Worm (Caenorhabditis elegans) whole organism, young adult: ENCODE data around the gene F42A9.6.

Source experiments
- C17E4.6 ChIP-seq: fragments of 200-800 bp; sonication (Bioruptor generic); IDR thresholded peaks from 2 replicates; pipeline ENCODE4 v1.3.6; 2022; ENCODE audit warnings: missing genetic modification reagents, missing genetic modification characterization, missing compliant biosample characterization
- F23B12.7 ChIP-seq: sonication (generic microtip); optimal IDR thresholded peaks from 2 replicates; lab custom pipeline; 2017; ENCODE audit warnings: missing genetic modification characterization, mild to moderate bottlenecking, missing compliant biosample characterization, antibody characterized with exemption, moderate library complexity; ENCODE audit not compliant: insufficient read depth
- F37B4.10 ChIP-seq: fragments of 200-800 bp; sonication (Bioruptor generic); IDR thresholded peaks from 2 replicates; pipeline ENCODE4 v1.3.6; 2022; ENCODE audit warnings: missing genetic modification characterization, missing compliant biosample characterization
- F39B2.1 ChIP-seq: fragments of 200-800 bp; sonication (Bioruptor generic); IDR thresholded peaks from 2 replicates; pipeline ENCODE4 v1.3.6; 2022; ENCODE audit warnings: missing genetic modification reagents, missing genetic modification characterization, missing compliant biosample characterization
- F57A8.1 ChIP-seq: fragments of 200-800 bp; sonication (Bioruptor generic); optimal IDR thresholded peaks from 2 replicates; lab custom pipeline; 2018; ENCODE audit warnings: mild to moderate bottlenecking, missing genetic modification characterization, moderate library complexity, missing compliant biosample characterization
- K12H6.12 ChIP-seq: fragments of 200-800 bp; sonication (Bioruptor generic); optimal IDR thresholded peaks from 2 replicates; lab custom pipeline; 2018; ENCODE audit warnings: mild to moderate bottlenecking, missing genetic modification characterization, missing compliant biosample characterization
- Y56A3A.18 ChIP-seq: fragments of 200-800 bp; sonication (Bioruptor generic); IDR thresholded peaks from 2 replicates; pipeline ENCODE4 v1.3.6; 2022; ENCODE audit warnings: missing genetic modification reagents, missing genetic modification characterization, missing compliant biosample characterization
- ama-1 ChIP-seq, 3 experiments: fragments of 150-350 bp in 1 of 3; sonication (generic microtip) in 2 of 3; optimal IDR thresholded peaks; 2 replicates each; lab custom pipeline; 2014 to 2018; ENCODE audit warnings: missing biosample characterization in 2 of 3, missing genetic modification characterization in 2 of 3, missing genetic modification reagents in 2 of 3
- aptf-3 ChIP-seq: fragments of 200-800 bp; sonication (Bioruptor generic); IDR thresholded peaks from 2 replicates; pipeline ENCODE4 v1.3.6; 2022; ENCODE audit warnings: missing genetic modification characterization, missing compliant biosample characterization
- athp-1 ChIP-seq: sonication (generic microtip); optimal IDR thresholded peaks from 2 replicates; lab custom pipeline; 2017; ENCODE audit warnings: mild to moderate bottlenecking, missing genetic modification characterization, missing compliant biosample characterization
- bed-1 ChIP-seq: fragments of 200-800 bp; sonication (Bioruptor generic); IDR thresholded peaks from 2 replicates; pipeline ENCODE4 v1.3.6; 2022; ENCODE audit warnings: missing genetic modification reagents, missing genetic modification characterization, missing compliant biosample characterization
- ceh-100 ChIP-seq: fragments of 200-800 bp; sonication (Bioruptor generic); IDR thresholded peaks from 2 replicates; pipeline ENCODE4 v1.3.6; 2022; ENCODE audit warnings: missing genetic modification reagents, missing genetic modification characterization, missing compliant biosample characterization
- ceh-58 ChIP-seq: fragments of 200-800 bp; sonication (Bioruptor generic); IDR thresholded peaks from 2 replicates; pipeline ENCODE4 v1.3.6; 2022; ENCODE audit warnings: missing genetic modification characterization, missing compliant biosample characterization
- dpff-1 ChIP-seq: sonication (generic microtip); optimal IDR thresholded peaks from 2 replicates; lab custom pipeline; 2017; ENCODE audit warnings: mild to moderate bottlenecking, missing genetic modification characterization, missing compliant biosample characterization
- egl-18 ChIP-seq: fragments of 200-800 bp; sonication (Bioruptor generic); IDR thresholded peaks from 2 replicates; pipeline ENCODE4 v1.3.6; 2022; ENCODE audit warnings: missing genetic modification reagents, missing genetic modification characterization, missing compliant biosample characterization
- him-1 ChIP-seq: sonication (generic microtip); optimal IDR thresholded peaks from 2 replicates; lab custom pipeline; 2016; ENCODE audit warnings: missing genotype, missing genetic modification reagents, missing genetic modification characterization, missing compliant biosample characterization
- hlh-12 ChIP-seq: sonication (generic microtip); optimal IDR thresholded peaks from 2 replicates; lab custom pipeline; 2016; ENCODE audit warnings: missing genetic modification characterization, missing compliant biosample characterization
- hmg-1.2 ChIP-seq: fragments of 200-800 bp; sonication (Bioruptor generic); IDR thresholded peaks from 2 replicates; pipeline ENCODE4 v1.3.6; 2022; ENCODE audit warnings: missing genetic modification reagents, missing genetic modification characterization, missing compliant biosample characterization
- hrde-1 ChIP-seq: sonication (generic microtip); optimal IDR thresholded peaks from 2 replicates; lab custom pipeline; 2016; ENCODE audit warnings: missing genetic modification characterization, mild to moderate bottlenecking, missing compliant biosample characterization, moderate library complexity, missing genotype, missing genetic modification reagents, borderline replicate concordance
- lag-1 ChIP-seq: fragments of 200-800 bp; sonication (Bioruptor generic); IDR thresholded peaks from 2 replicates; pipeline ENCODE4 v1.3.6; 2022; ENCODE audit warnings: missing genetic modification reagents, missing genetic modification characterization, missing compliant biosample characterization
- lir-1 ChIP-seq: fragments of 200-800 bp; sonication (Bioruptor generic); conservative IDR thresholded peaks from 2 replicates; pipeline ENCODE4 v1.3.6; 2022; ENCODE audit warnings: missing genetic modification reagents, missing genetic modification characterization, missing compliant biosample characterization
- lsl-1 ChIP-seq: fragments of 200-800 bp; sonication (Bioruptor generic); optimal IDR thresholded peaks from 2 replicates; lab custom pipeline; 2018; ENCODE audit warnings: mild to moderate bottlenecking, missing genetic modification characterization, moderate library complexity, missing compliant biosample characterization
- nhr-179 ChIP-seq: sonication (generic microtip); optimal IDR thresholded peaks from 2 replicates; lab custom pipeline; 2016; ENCODE audit warnings: mild to moderate bottlenecking, missing genetic modification characterization, missing compliant biosample characterization
- nhr-80 ChIP-seq: sonication (generic microtip); optimal IDR thresholded peaks from 2 replicates; lab custom pipeline; 2016; ENCODE audit warnings: missing genetic modification characterization, missing compliant biosample characterization
- nhr-90 ChIP-seq: sonication (generic microtip); optimal IDR thresholded peaks from 2 replicates; lab custom pipeline; 2016; ENCODE audit warnings: missing genotype, mild to moderate bottlenecking, missing genetic modification characterization, missing compliant biosample characterization
- sdz-38 ChIP-seq: sonication (generic microtip); optimal IDR thresholded peaks from 2 replicates; lab custom pipeline; 2016; ENCODE audit warnings: missing genotype, missing genetic modification characterization, missing compliant biosample characterization
- snpc-1.1 ChIP-seq: sonication (generic microtip); optimal IDR thresholded peaks from 2 replicates; lab custom pipeline; 2017; ENCODE audit warnings: missing genetic modification characterization, mild to moderate bottlenecking, missing compliant biosample characterization, antibody characterized with exemption, moderate library complexity, missing genotype, missing genetic modification reagents; ENCODE audit not compliant: insufficient read depth
- snpc-1.3 ChIP-seq: sonication (generic microtip); optimal IDR thresholded peaks from 2 replicates; lab custom pipeline; 2017; ENCODE audit warnings: missing genetic modification characterization, mild to moderate bottlenecking, missing compliant biosample characterization, antibody characterized with exemption, moderate library complexity, missing genotype, missing genetic modification reagents; ENCODE audit not compliant: insufficient read depth
- snpc-3.4 ChIP-seq: sonication (generic microtip); optimal IDR thresholded peaks from 2 replicates; lab custom pipeline; 2017; ENCODE audit warnings: missing genetic modification characterization, mild to moderate bottlenecking, missing compliant biosample characterization, antibody characterized with exemption, moderate library complexity, missing genotype, missing genetic modification reagents
- tbp1 ChIP-seq: fragments of 200-800 bp; sonication (Bioruptor generic); optimal IDR thresholded peaks from 2 replicates; lab custom pipeline; 2018; ENCODE audit warnings: mild to moderate bottlenecking, missing genetic modification characterization, missing compliant biosample characterization
- unc-62 ChIP-seq: fragments of 150-350 bp; optimal IDR thresholded peaks from 2 replicates; lab custom pipeline; 2014; ENCODE audit warnings: missing biosample characterization, missing genetic modification reagents, missing genetic modification characterization

The F42A9.6 gene

DNA sequence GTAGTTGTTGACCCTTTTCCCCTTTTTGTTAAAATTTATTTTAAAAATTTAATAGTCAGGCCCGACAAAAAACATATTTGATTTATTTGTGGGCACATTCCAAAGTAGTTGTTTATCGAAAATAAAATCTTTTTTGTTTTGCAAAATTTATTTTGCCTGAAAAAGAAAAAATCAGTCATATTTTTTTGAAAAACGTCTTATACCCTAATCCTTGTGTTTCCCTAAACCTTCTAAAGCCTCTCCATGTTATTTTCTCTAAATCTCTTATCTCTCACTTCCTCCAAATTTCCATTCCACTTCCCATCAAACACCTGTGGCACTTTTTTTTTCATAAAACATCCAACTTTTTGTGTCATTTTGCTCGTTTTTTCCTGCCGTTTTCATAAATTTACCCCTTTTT, 830 bp upstream of the F42A9.6 start (continued):
- TF ChIP-seq bed-1 (GFP tag; lab: Robert Waterston, UW): no peak

DNA sequence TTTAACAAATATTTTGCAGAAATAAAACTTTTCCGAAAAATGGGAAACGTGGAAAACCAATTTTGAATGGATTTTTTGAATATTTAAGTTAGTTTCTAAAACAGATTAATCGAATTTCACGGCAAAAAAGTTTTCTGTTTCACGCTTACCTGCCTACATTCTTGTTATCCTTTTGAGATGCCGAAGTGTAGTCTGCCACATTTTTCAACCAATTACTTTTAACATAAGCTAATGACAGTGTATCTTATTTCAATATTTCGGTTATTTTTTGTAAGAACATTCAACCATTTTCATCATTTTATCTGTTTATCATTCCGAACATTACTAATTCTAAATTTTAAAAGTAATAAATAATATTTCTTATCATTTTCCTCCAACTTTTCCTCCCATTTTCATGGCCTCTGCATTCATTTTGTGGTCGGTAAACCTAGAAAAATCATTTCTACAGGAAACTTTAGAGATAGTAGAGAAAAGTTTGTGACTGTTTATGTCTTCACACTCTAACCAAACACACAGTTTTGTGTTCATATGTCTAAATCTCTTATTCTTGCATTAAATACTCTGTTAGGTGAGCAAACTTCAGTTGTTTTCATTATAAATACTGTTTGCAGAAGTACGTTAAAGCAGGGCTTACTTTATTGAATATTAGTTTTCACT, 3.0 kb downstream of the F42A9.6 start, which contains the start of the genes F42A9.17 and cyp-33E2:
Gene F42A9.17, minus strand, starts transcription at position 51 of the 657 bp plus-strand sequence.
Gene cyp-33E2, plus strand, starts transcription at position 449 of the 657 bp plus-strand sequence.
- TF ChIP-seq nhr-80 (peak; percentile 81), unc-62 (GFP tag; lab: Kevin White, UChicago) (no peak)

DNA sequence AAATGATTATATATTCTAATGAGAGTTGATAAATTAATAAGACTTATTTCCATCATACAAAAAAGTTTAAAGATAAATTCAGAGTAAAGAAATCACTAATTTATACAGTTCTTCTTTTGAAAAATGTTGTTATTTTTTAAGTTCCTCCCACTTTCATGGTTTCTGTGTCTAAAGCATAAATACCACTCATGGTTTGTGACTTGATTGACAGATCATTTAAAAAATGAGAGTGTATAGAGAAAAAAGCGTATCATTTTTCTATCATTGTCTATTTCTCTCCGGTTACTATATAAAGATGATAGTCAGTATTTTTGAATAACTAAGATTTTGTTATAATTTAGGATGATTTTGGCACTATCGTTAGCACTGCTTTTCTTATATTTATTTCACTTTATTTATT, 5.6 kb downstream of the F42A9.6 start, which contains the start of gene cyp-33E3:
Gene cyp-33E3, plus strand, starts transcription at position 316 of the 400 bp plus-strand sequence.
- no peak for TF ChIP-seq athp-1
- TF ChIP-seq F39B2.1: no peak
- peak; percentile 57 for TF ChIP-seq nhr-80
- no peak for TF ChIP-seq hlh-12 (tag; lab: Kevin White, UChicago)
- TF ChIP-seq aptf-3 (GFP tag; lab: Robert Waterston, UW): no peak
- TF ChIP-seq nhr-90: no peak
- TF ChIP-seq lsl-1 (GFP tag; lab: Kevin White, UChicago): no peak

DNA sequence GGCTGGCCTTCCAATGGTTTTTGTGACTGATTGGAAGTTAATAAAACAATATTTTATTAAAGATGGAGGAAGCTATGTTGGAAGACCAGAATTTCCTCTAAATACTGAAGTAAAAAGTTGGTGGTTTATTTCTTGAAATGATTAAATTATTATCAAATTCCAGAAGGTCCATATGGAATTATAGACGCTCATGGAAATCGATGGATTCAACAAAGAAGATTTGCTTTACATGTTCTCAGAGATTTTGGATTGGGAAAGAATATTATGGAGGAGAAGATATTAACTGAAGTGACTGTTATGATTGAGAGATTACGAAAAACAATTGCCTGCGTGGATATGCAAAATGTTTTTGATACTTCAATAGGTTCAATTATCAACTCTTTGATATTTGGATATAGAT, 6.3 kb downstream of the F42A9.6 start:
- TF ChIP-seq dpff-1 (tag; lab: Kevin White, UChicago): no peak
- no peak for TF ChIP-seq hrde-1
- no peak for TF ChIP-seq sdz-38
- no peak for TF ChIP-seq snpc-1.1
- no peak for TF ChIP-seq nhr-179
- no peak for TF ChIP-seq F23B12.7 (tag; lab: Kevin White, UChicago)
- TF ChIP-seq F57A8.1: no peak
- no peak for TF ChIP-seq him-1 (tag; lab: Kevin White, UChicago)
- no peak for TF ChIP-seq ceh-58 (GFP tag; lab: Robert Waterston, UW)
- TF ChIP-seq athp-1: no peak
- no peak for TF ChIP-seq F37B4.10 (GFP tag; lab: Robert Waterston, UW)

DNA sequence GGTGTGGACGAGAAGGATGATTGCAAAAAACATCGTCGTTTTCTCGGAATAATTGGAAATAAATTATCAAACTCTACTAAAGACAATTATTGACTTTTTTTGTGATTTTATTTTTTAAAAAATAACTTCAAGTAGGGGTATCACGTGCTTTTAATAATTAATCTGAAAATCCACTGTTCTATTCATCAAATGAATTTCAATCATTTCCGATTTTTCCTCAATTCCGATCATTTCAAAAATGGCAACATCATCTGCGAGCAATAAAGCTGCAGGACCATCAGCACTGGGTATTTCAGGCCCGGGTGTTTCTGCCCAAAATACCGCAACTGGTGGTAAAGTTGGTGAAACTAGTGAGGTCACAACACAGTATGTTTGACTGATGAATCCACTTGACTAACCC, 8.0 kb downstream of the F42A9.6 start, which contains the start of the genes F42A9.7 and F42A9.3:
Gene F42A9.7, minus strand, starts transcription at position 101 of the 400 bp plus-strand sequence.
Gene F42A9.3, plus strand, starts transcription at position 214 of the 400 bp plus-strand sequence.
- no peak for TF ChIP-seq K12H6.12 (tag; lab: Kevin White, UChicago)
- no peak for TF ChIP-seq ama-1 (optimal IDR thresholded peaks at IDR 0.05; lab: Kevin White, UChicago)
- no peak for TF ChIP-seq ama-1 (GFP tag; optimal IDR thresholded peaks at IDR 0.05; lab: Kevin White, UChicago)
- no peak for TF ChIP-seq C17E4.6 (GFP tag; lab: Robert Waterston, UW)
- no peak for TF ChIP-seq Y56A3A.18 (GFP tag; lab: Robert Waterston, UW)
- TF ChIP-seq egl-18 (GFP tag; lab: Robert Waterston, UW): no peak
- no peak for TF ChIP-seq lir-1 (GFP tag; lab: Robert Waterston, UW)
- TF ChIP-seq tbp1 (GFP tag; lab: Kevin White, UChicago): no peak
- TF ChIP-seq ceh-100: no peak
- no peak for TF ChIP-seq snpc-1.3
- no peak for TF ChIP-seq him-1 (tag; lab: Kevin White, UChicago)
- TF ChIP-seq lag-1: no peak
- no peak for TF ChIP-seq F57A8.1

DNA sequence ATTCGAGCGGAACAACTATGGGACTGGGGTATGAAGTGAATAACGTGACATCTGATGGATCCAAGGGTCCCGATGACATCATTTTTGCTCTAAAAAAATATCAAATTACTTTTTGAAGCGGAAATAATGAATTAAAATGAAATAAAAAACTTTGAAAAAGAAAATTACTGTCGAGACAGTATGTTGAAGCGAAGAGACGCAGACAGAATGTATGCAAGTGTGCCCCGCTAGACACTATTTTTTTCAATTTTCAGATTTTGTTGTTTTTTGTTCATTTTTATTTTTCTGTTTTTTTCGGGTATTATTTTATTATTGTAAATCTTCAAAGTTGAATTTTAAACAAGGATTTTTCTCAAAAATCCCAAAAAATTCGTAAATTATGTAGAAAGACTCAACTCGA, 9.7 kb downstream of the F42A9.6 start, which contains the start of gene F42A9.8:
Gene F42A9.8, minus strand, starts transcription at position 88 of the 400 bp plus-strand sequence.
- peak; percentile 10 for TF ChIP-seq snpc-3.4 (tag; lab: Kevin White, UChicago)
- no peak for TF ChIP-seq nhr-90
- peak; percentile 96 for TF ChIP-seq hmg-1.2 (GFP tag; lab: Robert Waterston, UW)
- no peak for TF ChIP-seq hrde-1
